In the genomic region with DNA sequence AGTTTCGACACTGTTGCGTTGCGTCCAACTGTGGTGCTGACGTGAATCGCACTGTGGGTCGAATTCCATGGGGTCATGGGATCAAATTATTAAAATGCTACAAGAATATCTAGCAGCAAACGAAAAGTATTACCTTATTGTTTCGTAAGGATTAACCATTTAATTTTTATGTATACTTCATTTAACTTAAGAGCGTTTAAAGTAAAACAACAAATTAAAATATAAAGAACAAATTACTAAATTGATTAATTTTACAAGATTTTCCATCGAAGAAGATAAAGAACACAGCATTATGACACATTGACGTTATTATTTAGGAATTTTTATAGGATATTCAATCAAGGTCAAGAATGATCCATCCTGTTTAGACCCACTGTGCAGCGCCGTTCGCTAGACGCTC, we compare ENCODE assay signal across 1 fruit fly cellular context.
TF ChIP-seq lines count a peak whose summit lies in the region.

No protein-coding gene starts in this region.

TF ChIP-seq in whole organism, embryonic, 481 proteins besides CTCF, POLR2A, EP300 and RAD21 (continued from another document and continues in another):
- TF ChIP-seq CG8944 (GFP tag; optimal IDR thresholded peaks at IDR 0.05; lab: Kevin White, UChicago) (no peak), CG9817 (tag; optimal IDR thresholded peaks at IDR 0.05; lab: Kevin White, UChicago) (no peak), E2f1 (GFP tag; IDR thresholded peaks at IDR 0.05; lab: Robert Waterston, UW) (0 out of 2 replicates have a peak, but pooled peaks have one; percentile 6), Chrac-16 (GFP tag; optimal IDR thresholded peaks at IDR 0.05; lab: Kevin White, UChicago) (peak; percentile 12), pzg (GFP tag; optimal IDR thresholded peaks at IDR 0.05; lab: Kevin White, UChicago) (no peak), CG7556 (GFP tag; optimal IDR thresholded peaks at IDR 0.05; lab: Kevin White, UChicago) (peak; percentile 67), shn (GFP tag; optimal IDR thresholded peaks at IDR 0.05; lab: Kevin White, UChicago) (no peak), fd64A (GFP tag; optimal IDR thresholded peaks at IDR 0.05; lab: Kevin White, UChicago) (no peak), lola (GFP tag; optimal IDR thresholded peaks at IDR 0.05; lab: Kevin White, UChicago) (peak in 1 of 3 experiments; percentile 35), bsh (GFP tag; optimal IDR thresholded peaks at IDR 0.05; lab: Kevin White, UChicago) (peak in 1 of 2 experiments; percentile 53), slp2 (GFP tag; optimal IDR thresholded peaks at IDR 0.05; lab: Kevin White, UChicago) (no peak), Vsx1 (GFP tag; optimal IDR thresholded peaks at IDR 0.05; lab: Kevin White, UChicago) (no peak), CG17612 (GFP tag; IDR thresholded peaks at IDR 0.05; lab: Robert Waterston, UW) (no peak), ssp (GFP tag; IDR thresholded peaks at IDR 0.05; lab: Robert Waterston, UW) (no peak), jing (GFP tag; optimal IDR thresholded peaks at IDR 0.05; lab: Kevin White, UChicago) (peak; percentile 26), slbo (GFP tag; IDR thresholded peaks at IDR 0.05; lab: Robert Waterston, UW) (no peak), CG7839 (tag; optimal IDR thresholded peaks at IDR 0.05; lab: Kevin White, UChicago) (peak; percentile 65), sisA (GFP tag; IDR thresholded peaks at IDR 0.05; lab: Robert Waterston, UW) (no peak; the same call in 1 of the 2 replicates), Hmx (GFP tag; optimal IDR thresholded peaks at IDR 0.05; lab: Kevin White, UChicago) (no peak), CG8281 (tag; optimal IDR thresholded peaks at IDR 0.05; lab: Kevin White, UChicago) (no peak), YL-1 (GFP tag; optimal IDR thresholded peaks at IDR 0.05; lab: Kevin White, UChicago) (no peak), al (GFP tag; IDR thresholded peaks at IDR 0.05; lab: Robert Waterston, UW) (no peak), dati (GFP tag; IDR thresholded peaks at IDR 0.05; lab: Robert Waterston, UW) (no peak), Sox100B (GFP tag; optimal IDR thresholded peaks at IDR 0.05; lab: Kevin White, UChicago) (peak; percentile 53), h (optimal IDR thresholded peaks at IDR 0.05; lab: Kevin White, UChicago) (no peak), fd102C (GFP tag; optimal IDR thresholded peaks at IDR 0.05; lab: Kevin White, UChicago) (no peak), nerfin-2 (GFP tag; IDR thresholded peaks at IDR 0.05; lab: Robert Waterston, UW; ENCODE audit: partially characterized antibody) (no peak), gfzf (GFP tag; optimal IDR thresholded peaks at IDR 0.05; lab: Kevin White, UChicago) (no peak), CG3726 (GFP tag; IDR thresholded peaks at IDR 0.05; lab: Robert Waterston, UW) (no peak), CG2199 (GFP tag; IDR thresholded peaks at IDR 0.05; lab: Robert Waterston, UW) (no peak), ato (GFP tag; IDR thresholded peaks at IDR 0.05; lab: Robert Waterston, UW; ENCODE audit: partially characterized antibody) (no peak), CG12391 (tag; optimal IDR thresholded peaks at IDR 0.05; lab: Kevin White, UChicago) (peak; percentile 51), sqz (GFP tag; optimal IDR thresholded peaks at IDR 0.05; lab: Kevin White, UChicago) (no peak), HmgZ (tag; optimal IDR thresholded peaks at IDR 0.05; lab: Kevin White, UChicago) (no peak), sens (GFP tag; lab: Kevin White, UChicago) (peak; percentile 75), CG3281 (GFP tag; optimal IDR thresholded peaks at IDR 0.05; lab: Kevin White, UChicago) (peak; percentile 49), Max (GFP tag; optimal IDR thresholded peaks at IDR 0.05; lab: Kevin White, UChicago) (no peak), CG15011 (GFP tag; optimal IDR thresholded peaks at IDR 0.05; lab: Kevin White, UChicago) (peak; percentile 23), prd (optimal IDR thresholded peaks at IDR 0.05; lab: Kevin White, UChicago) (no peak), prd (GFP tag; IDR thresholded peaks at IDR 0.05; lab: Robert Waterston, UW) (peak; percentile 51), CG12769 (tag; optimal IDR thresholded peaks at IDR 0.05; lab: Kevin White, UChicago) (no peak), eve (GFP tag; optimal IDR thresholded peaks at IDR 0.05; lab: Kevin White, UChicago) (no peak), CG3995 (GFP tag; optimal IDR thresholded peaks at IDR 0.05; lab: Kevin White, UChicago) (no peak), tin (GFP tag; optimal IDR thresholded peaks at IDR 0.05; lab: Kevin White, UChicago) (peak; percentile 30), sd (tag; optimal IDR thresholded peaks at IDR 0.05; lab: Kevin White, UChicago) (no peak), CG5245 (GFP tag; optimal IDR thresholded peaks at IDR 0.05; lab: Kevin White, UChicago) (peak; percentile 8), bbx (GFP tag; IDR thresholded peaks at IDR 0.05; lab: Robert Waterston, UW; ENCODE audit: partially characterized antibody) (no peak), wdn (GFP tag; IDR thresholded peaks at IDR 0.05; lab: Robert Waterston, UW) (no peak), CG4730 (GFP tag; IDR thresholded peaks at IDR 0.05; lab: Robert Waterston, UW) (no peak), Med (GFP tag; lab: Kevin White, UChicago) (peak; percentile 79), CG4328 (GFP tag; optimal IDR thresholded peaks at IDR 0.05; lab: Kevin White, UChicago) (no peak), CG31365 (tag; optimal IDR thresholded peaks at IDR 0.05; lab: Kevin White, UChicago) (no peak), CG6689 (GFP tag; IDR thresholded peaks at IDR 0.05; lab: Robert Waterston, UW) (peak; percentile 71), Abd-B (GFP tag; optimal IDR thresholded peaks at IDR 0.05; lab: Kevin White, UChicago) (peak; percentile 13), ham (GFP tag; IDR thresholded peaks at IDR 0.05; lab: Robert Waterston, UW) (no peak), CG17829 (tag; optimal IDR thresholded peaks at IDR 0.05; lab: Kevin White, UChicago) (peak; percentile 57), stc (GFP tag; IDR thresholded peaks at IDR 0.05; lab: Robert Waterston, UW) (peak; percentile 26; the same call in 1 of the 2 replicates), Ets97D (GFP tag; optimal IDR thresholded peaks at IDR 0.05; lab: Kevin White, UChicago) (no peak), hbn (GFP tag; IDR thresholded peaks at IDR 0.05; lab: Robert Waterston, UW; ENCODE audit: partially characterized antibody) (no peak), CG14014 (GFP tag; IDR thresholded peaks at IDR 0.05; lab: Robert Waterston, UW) (no peak), Dp (GFP tag; optimal IDR thresholded peaks at IDR 0.05; lab: Kevin White, UChicago) (no peak), CG11696 (GFP tag; IDR thresholded peaks at IDR 0.05; lab: Robert Waterston, UW) (no peak), Atf3 (GFP tag; optimal IDR thresholded peaks at IDR 0.05; lab: Kevin White, UChicago) (no peak), hkb (optimal IDR thresholded peaks at IDR 0.05; lab: Kevin White, UChicago) (no peak), hkb (GFP tag; IDR thresholded peaks at IDR 0.05; lab: Robert Waterston, UW) (peak; percentile 61), CG34224 (GFP tag; IDR thresholded peaks at IDR 0.05; lab: Robert Waterston, UW; ENCODE audit: partially characterized antibody) (no peak), tap (tag; optimal IDR thresholded peaks at IDR 0.05; lab: Kevin White, UChicago) (no peak), Ets65A (GFP tag; lab: Kevin White, UChicago) (peak; percentile 58), lilli (GFP tag; optimal IDR thresholded peaks at IDR 0.05; lab: Kevin White, UChicago) (peak; percentile 26), Dref (GFP tag; IDR thresholded peaks at IDR 0.05; lab: Robert Waterston, UW) (no peak), CG12942 (GFP tag; optimal IDR thresholded peaks at IDR 0.05; lab: Kevin White, UChicago) (no peak), gcm (GFP tag; optimal IDR thresholded peaks at IDR 0.05; lab: Kevin White, UChicago) (peak; percentile 53), CG7271 (tag; optimal IDR thresholded peaks at IDR 0.05; lab: Kevin White, UChicago) (no peak), az2 (GFP tag; optimal IDR thresholded peaks at IDR 0.05; lab: Kevin White, UChicago) (peak; percentile 56), NfI (GFP tag; optimal IDR thresholded peaks at IDR 0.05; lab: Kevin White, UChicago) (peak; percentile 19), D (optimal IDR thresholded peaks at IDR 0.05; lab: Kevin White, UChicago) (no peak), D (GFP tag; optimal IDR thresholded peaks at IDR 0.05; lab: Kevin White, UChicago) (peak; percentile 43), CG4282 (GFP tag; optimal IDR thresholded peaks at IDR 0.05; lab: Kevin White, UChicago) (no peak), CG43689 (GFP tag; IDR thresholded peaks at IDR 0.05; lab: Robert Waterston, UW) (no peak), sna (GFP tag; IDR thresholded peaks at IDR 0.05; lab: Robert Waterston, UW; ENCODE audit: partially characterized antibody) (no peak), CG13296 (GFP tag; optimal IDR thresholded peaks at IDR 0.05; lab: Kevin White, UChicago) (no peak), CG10462 (GFP tag; optimal IDR thresholded peaks at IDR 0.05; lab: Kevin White, UChicago) (peak; percentile 2), ERR (GFP tag; optimal IDR thresholded peaks at IDR 0.05; lab: Kevin White, UChicago) (no peak), Hmr (GFP tag; optimal IDR thresholded peaks at IDR 0.05; lab: Kevin White, UChicago) (peak; percentile 48), CG12659 (GFP tag; optimal IDR thresholded peaks at IDR 0.05; lab: Kevin White, UChicago) (peak; percentile 15), CG34422 (GFP tag; IDR thresholded peaks at IDR 0.05; lab: Robert Waterston, UW) (0 out of 3 replicates have a peak, but pooled peaks have one; percentile 22), CkIIα-i1 (GFP tag; IDR thresholded peaks at IDR 0.05; lab: Robert Waterston, UW) (no peak), CG1024 (GFP tag; IDR thresholded peaks at IDR 0.05; lab: Robert Waterston, UW) (0 out of 2 replicates have a peak, but pooled peaks have one; percentile 21), HLH54F (GFP tag; optimal IDR thresholded peaks at IDR 0.05; lab: Kevin White, UChicago) (no peak), CG16813 (GFP tag; IDR thresholded peaks at IDR 0.05; lab: Robert Waterston, UW; ENCODE audit: partially characterized antibody) (no peak), zen2 (GFP tag; IDR thresholded peaks at IDR 0.05; lab: Robert Waterston, UW; ENCODE audit: partially characterized antibody) (no peak), ci (GFP tag; IDR thresholded peaks at IDR 0.05; lab: Robert Waterston, UW) (0 out of 3 replicates have a peak, but pooled peaks have one; percentile 53), Deaf1 (tag; optimal IDR thresholded peaks at IDR 0.05; lab: Kevin White, UChicago) (peak; percentile 33), sim (GFP tag; IDR thresholded peaks at IDR 0.05; lab: Robert Waterston, UW) (no peak), ems (GFP tag; optimal IDR thresholded peaks at IDR 0.05; lab: Kevin White, UChicago) (no peak), luna (GFP tag; optimal IDR thresholded peaks at IDR 0.05; lab: Kevin White, UChicago) (no peak), CG10565 (GFP tag; optimal IDR thresholded peaks at IDR 0.05; lab: Kevin White, UChicago) (no peak), CG17568 (GFP tag; optimal IDR thresholded peaks at IDR 0.05; lab: Kevin White, UChicago) (no peak), CG7928 (GFP tag; optimal IDR thresholded peaks at IDR 0.05; lab: Kevin White, UChicago) (no peak), CG15696 (tag; optimal IDR thresholded peaks at IDR 0.05; lab: Kevin White, UChicago) (no peak), CG10654 (GFP tag; optimal IDR thresholded peaks at IDR 0.05; lab: Kevin White, UChicago) (no peak), zfh1 (GFP tag; IDR thresholded peaks at IDR 0.05; lab: Robert Waterston, UW) (no peak), CG6654 (GFP tag; optimal IDR thresholded peaks at IDR 0.05; lab: Kevin White, UChicago) (no peak), unc-4 (GFP tag; IDR thresholded peaks at IDR 0.05; lab: Robert Waterston, UW; ENCODE audit: partially characterized antibody) (no peak), wek (GFP tag; optimal IDR thresholded peaks at IDR 0.05; lab: Kevin White, UChicago) (no peak), pum (GFP tag; optimal IDR thresholded peaks at IDR 0.05; lab: Kevin White, UChicago) (no peak), dysf (GFP tag; IDR thresholded peaks at IDR 0.05; lab: Robert Waterston, UW) (peak; percentile 61), trem (tag; optimal IDR thresholded peaks at IDR 0.05; lab: Kevin White, UChicago) (peak; percentile 34), MTF-1 (GFP tag; optimal IDR thresholded peaks at IDR 0.05; lab: Kevin White, UChicago; ENCODE audit: borderline replicate concordance) (no peak), mam (GFP tag; optimal IDR thresholded peaks at IDR 0.05; lab: Kevin White, UChicago) (no peak), emc (GFP tag; optimal IDR thresholded peaks at IDR 0.05; lab: Kevin White, UChicago) (no peak), TFAM (GFP tag; optimal IDR thresholded peaks at IDR 0.05; lab: Kevin White, UChicago) (no peak), Nf-YC (tag; optimal IDR thresholded peaks at IDR 0.05; lab: Kevin White, UChicago) (peak; percentile 40), CG14710 (tag; optimal IDR thresholded peaks at IDR 0.05; lab: Kevin White, UChicago) (peak; percentile 44), onecut (GFP tag; IDR thresholded peaks at IDR 0.05; lab: Robert Waterston, UW) (no peak), pb (GFP tag; optimal IDR thresholded peaks at IDR 0.05; lab: Kevin White, UChicago) (no peak), CG11093 (GFP tag; IDR thresholded peaks at IDR 0.05; lab: Robert Waterston, UW) (peak; percentile 45; the same call in 1 of the 3 replicates), CG3163 (GFP tag; optimal IDR thresholded peaks at IDR 0.05; lab: Kevin White, UChicago) (no peak), dm (GFP tag; optimal IDR thresholded peaks at IDR 0.05; lab: Kevin White, UChicago) (no peak), CG31224 (GFP tag; IDR thresholded peaks at IDR 0.05; lab: Robert Waterston, UW) (0 out of 2 replicates have a peak, but pooled peaks have one; percentile 11), ind (GFP tag; optimal IDR thresholded peaks at IDR 0.05; lab: Kevin White, UChicago) (peak; percentile 21), psq (GFP tag; optimal IDR thresholded peaks at IDR 0.05; lab: Kevin White, UChicago) (no peak), crol (GFP tag; IDR thresholded peaks at IDR 0.05; lab: Robert Waterston, UW) (no peak), NC2β (GFP tag; optimal IDR thresholded peaks at IDR 0.05; lab: Kevin White, UChicago) (no peak), pnt (GFP tag; optimal IDR thresholded peaks at IDR 0.05; lab: Kevin White, UChicago) (no peak), CG17328 (GFP tag; IDR thresholded peaks at IDR 0.05; lab: Robert Waterston, UW) (no peak), Fer1 (GFP tag; optimal IDR thresholded peaks at IDR 0.05; lab: Kevin White, UChicago) (peak; percentile 37), CG12104 (GFP tag; optimal IDR thresholded peaks at IDR 0.05; lab: Kevin White, UChicago) (peak; percentile 11), z (GFP tag; IDR thresholded peaks at IDR 0.05; lab: Robert Waterston, UW) (no peak), Gug (GFP tag; IDR thresholded peaks at IDR 0.05; lab: Robert Waterston, UW) (no peak), CG1529 (GFP tag; optimal IDR thresholded peaks at IDR 0.05; lab: Kevin White, UChicago) (peak; percentile 34)
